Worm (Caenorhabditis elegans): Measurements from ENCODE around the gene cct-4.

cct-4 gene

ce11 chrII:8273060-8273459 is 10.4 kb upstream of the cct-4 start (continued):
- TF ChIP-seq ceh-58 (GFP tag; IDR thresholded peaks at IDR 0.05) (no peak), ceh-40 (GFP tag; IDR thresholded peaks at IDR 0.05) (no peak)

ce11 chrII:8276057-8276456 is 7.4 kb upstream of the cct-4 start, which contains the start of the genes gei-14 and slc-25A32:
TSS of gene gei-14 (minus strand) at chrII:8276231.
TSS of gene slc-25A32 (plus strand) at chrII:8276298.
- TF ChIP-seq snpc-4 (GFP tag; optimal IDR thresholded peaks at IDR 0.05) (no peak), snpc-4 (tag; optimal IDR thresholded peaks at IDR 0.05) (peak in 3 of 4 experiments; percentile 22 to 47 (median 29)), rec-8 (tag; optimal IDR thresholded peaks at IDR 0.05) (no peak), ceh-100 (GFP tag; IDR thresholded peaks at IDR 0.05) (0 out of 2 replicates have a peak, but pooled peaks have one; percentile 31), ceh-79 (tag; optimal IDR thresholded peaks at IDR 0.05) (no peak), F23B12.7 (tag; optimal IDR thresholded peaks at IDR 0.05; ENCODE audit: insufficient read depth) (no peak), hsf-1 (GFP tag; IDR thresholded peaks at IDR 0.05) (peak; percentile 64; the same call in 1 of the 2 replicates), lin-35 (GFP tag; optimal IDR thresholded peaks at IDR 0.05) (peak; percentile 50 to 75 (median 65)), fkh-3 (tag; optimal IDR thresholded peaks at IDR 0.05) (no peak), cebp-1 (GFP tag; IDR thresholded peaks at IDR 0.05) (no peak), cebp-1 (tag; optimal IDR thresholded peaks at IDR 0.05) (peak; percentile 30), B0019.2 (GFP tag; conservative IDR thresholded peaks at IDR 0.05) (peak; percentile 88), pbrm-1 (GFP tag; IDR thresholded peaks at IDR 0.05) (peak; percentile 31; the same call in 1 of the 2 replicates), dpl-1 (GFP tag; optimal IDR thresholded peaks at IDR 0.05) (peak; percentile 83), lir-1 (GFP tag; conservative IDR thresholded peaks at IDR 0.05) (no peak), lin-54 (GFP tag; optimal IDR thresholded peaks at IDR 0.05) (peak; percentile 97), atf-7 (tag; optimal IDR thresholded peaks at IDR 0.05) (no peak), T07F8.4 (tag; optimal IDR thresholded peaks at IDR 0.05) (no peak), snpc-1.1 (tag; optimal IDR thresholded peaks at IDR 0.05; ENCODE audit: insufficient read depth) (peak; percentile 0), egl-18 (GFP tag; IDR thresholded peaks at IDR 0.05) (no peak), F49E8.2 (tag; optimal IDR thresholded peaks at IDR 0.05; ENCODE audit: insufficient read depth) (peak; percentile 90), ztf-22 (GFP tag; optimal IDR thresholded peaks at IDR 0.05) (no peak), him-1 (tag; optimal IDR thresholded peaks at IDR 0.05) (peak; percentile 73), nhr-80 (tag; optimal IDR thresholded peaks at IDR 0.05) (no peak), nfya-1 (tag; optimal IDR thresholded peaks at IDR 0.05; ENCODE audit: borderline replicate concordance, insufficient read depth) (no peak), C06A6.2 (GFP tag; conservative IDR thresholded peaks at IDR 0.05) (no peak), unc-62 (GFP tag; optimal IDR thresholded peaks at IDR 0.05) (no peak), C17E4.6 (GFP tag; IDR thresholded peaks at IDR 0.05) (no peak), F57C9.4 (tag; optimal IDR thresholded peaks at IDR 0.05) (no peak), let-607 (tag; optimal IDR thresholded peaks at IDR 0.05) (no peak), Y95B8A.8 (GFP tag; IDR thresholded peaks at IDR 0.05) (no peak), aptf-3 (GFP tag; IDR thresholded peaks at IDR 0.05) (no peak), xnd-1 (tag; optimal IDR thresholded peaks at IDR 0.05) (peak; percentile 75), ztf-26 (tag; optimal IDR thresholded peaks at IDR 0.05) (no peak), mxl-1 (tag; optimal IDR thresholded peaks at IDR 0.05) (no peak), mcd-1 (GFP tag; IDR thresholded peaks at IDR 0.05) (peak; percentile 52; the same call in 1 of the 2 replicates), athp-1 (tag; optimal IDR thresholded peaks at IDR 0.05) (peak; percentile 43), ets-4 (GFP tag; optimal IDR thresholded peaks at IDR 0.05) (no peak), lsl-1 (GFP tag; optimal IDR thresholded peaks at IDR 0.05) (peak; percentile 94), B0336.3 (GFP tag; IDR thresholded peaks at IDR 0.05) (0 out of 2 replicates have a peak, but pooled peaks have one; percentile 39), zim-3 (tag; optimal IDR thresholded peaks at IDR 0.05) (no peak), ceh-27 (GFP tag; optimal IDR thresholded peaks at IDR 0.05) (no peak), tlf-1 (GFP tag; optimal IDR thresholded peaks at IDR 0.05) (peak; percentile 50), F33H1.4 (GFP tag; IDR thresholded peaks at IDR 0.05) (peak; percentile 92), bed-1 (GFP tag; IDR thresholded peaks at IDR 0.05) (no peak)

All from whole organism, young adult.